Fruit fly (Drosophila melanogaster) whole organism, embryonic: Measurements from ENCODE around the gene dj-1beta.

Experiments used
- Antp ChIP-seq: fragments of 200-800 bp; sonication (Bioruptor generic); optimal IDR thresholded peaks from 3 replicates; lab custom pipeline; 2016; ENCODE audit warnings: missing biosample characterization, missing genetic modification characterization
- Bgb ChIP-seq: fragments of 200-800 bp; sonication (Bioruptor generic); IDR thresholded peaks from 2 replicates; pipeline ENCODE4 v1.3.6; 2022; ENCODE audit warnings: missing biosample characterization, missing genetic modification characterization; ENCODE audit not compliant: partially characterized antibody
- Blimp-1 ChIP-seq: fragments of 200-800 bp; sonication (Bioruptor generic); optimal IDR thresholded peaks from 3 replicates; lab custom pipeline; 2018; ENCODE audit warnings: missing biosample characterization, missing genetic modification characterization, mild to moderate bottlenecking, moderate library complexity, missing genetic modification reagents
- CG10431 ChIP-seq: fragments of 200-800 bp; sonication (Bioruptor generic); optimal IDR thresholded peaks from 3 replicates; lab custom pipeline; 2018; ENCODE audit warnings: missing biosample characterization, mild to moderate bottlenecking, missing genetic modification characterization
- CG11723 ChIP-seq: fragments of 200-800 bp; sonication (Bioruptor generic); optimal IDR thresholded peaks from 2 replicates; lab custom pipeline; 2017; ENCODE audit warnings: missing biosample characterization, mild to moderate bottlenecking, missing genetic modification characterization
- CG12155 ChIP-seq: fragments of 200-800 bp; sonication (Bioruptor generic); optimal IDR thresholded peaks from 3 replicates; lab custom pipeline; 2016; ENCODE audit warnings: missing biosample characterization, missing genetic modification characterization
- CG13775 ChIP-seq: fragments of 200-800 bp; sonication (Bioruptor generic); optimal IDR thresholded peaks from 3 replicates; lab custom pipeline; 2017; ENCODE audit warnings: missing biosample characterization, mild to moderate bottlenecking, missing genetic modification characterization
- CG13894 ChIP-seq: fragments of 200-800 bp; sonication (Bioruptor generic); optimal IDR thresholded peaks from 3 replicates; lab custom pipeline; 2018; ENCODE audit warnings: missing biosample characterization, mild to moderate bottlenecking, missing genetic modification characterization, moderate library complexity
- CG17359 ChIP-seq: fragments of 200-800 bp; sonication (Bioruptor generic); optimal IDR thresholded peaks from 3 replicates; lab custom pipeline; 2018; ENCODE audit warnings: missing biosample characterization, mild to moderate bottlenecking, missing genetic modification characterization, moderate library complexity
- CG18764 ChIP-seq: fragments of 200-800 bp; sonication (Bioruptor generic); optimal IDR thresholded peaks from 3 replicates; lab custom pipeline; 2016; ENCODE audit warnings: missing biosample characterization, missing genetic modification characterization
- CG2116 ChIP-seq: fragments of 200-800 bp; sonication (Bioruptor generic); optimal IDR thresholded peaks from 3 replicates; lab custom pipeline; 2018; ENCODE audit warnings: missing biosample characterization, mild to moderate bottlenecking, missing genetic modification characterization
- CG2678 ChIP-seq: fragments of 200-800 bp; sonication (Bioruptor generic); optimal IDR thresholded peaks from 3 replicates; lab custom pipeline; 2019; ENCODE audit warnings: missing biosample characterization, mild to moderate bottlenecking, missing genetic modification characterization, moderate library complexity
- CG31224 ChIP-seq: fragments of 200-800 bp; sonication (Bioruptor generic); IDR thresholded peaks from 2 replicates; pipeline ENCODE4 v1.3.6; 2022; ENCODE audit warnings: missing biosample characterization, missing genetic modification characterization
- CG3995 ChIP-seq: fragments of 200-800 bp; sonication (Bioruptor generic); optimal IDR thresholded peaks from 3 replicates; lab custom pipeline; 2016; ENCODE audit warnings: missing biosample characterization, missing genetic modification characterization
- CG43689 ChIP-seq: fragments of 200-800 bp; sonication (Bioruptor generic); IDR thresholded peaks from 2 replicates; pipeline ENCODE4 v1.3.6; 2022; ENCODE audit warnings: missing biosample characterization, missing genetic modification characterization
- CG4424 ChIP-seq: fragments of 200-800 bp; sonication (Bioruptor generic); optimal IDR thresholded peaks from 3 replicates; lab custom pipeline; 2016; ENCODE audit warnings: missing biosample characterization, missing genetic modification characterization
- CG4617 ChIP-seq: fragments of 200-800 bp; sonication (Bioruptor generic); optimal IDR thresholded peaks from 3 replicates; lab custom pipeline; 2016; ENCODE audit warnings: missing biosample characterization, missing genetic modification characterization, borderline replicate concordance
- CG6683 ChIP-seq: fragments of 200-800 bp; sonication (Bioruptor generic); optimal IDR thresholded peaks from 2 replicates; lab custom pipeline; 2017; ENCODE audit warnings: missing biosample characterization, mild to moderate bottlenecking, missing genetic modification characterization, missing genetic modification reagents
- CG7786 ChIP-seq: fragments of 200-800 bp; sonication (Bioruptor generic); optimal IDR thresholded peaks from 2 replicates; lab custom pipeline; 2016; ENCODE audit warnings: missing biosample characterization, missing genetic modification characterization
- CG7987 ChIP-seq: fragments of 200-800 bp; sonication (Bioruptor generic); optimal IDR thresholded peaks from 2 replicates; lab custom pipeline; 2018; ENCODE audit warnings: missing biosample characterization, mild to moderate bottlenecking, missing genetic modification characterization, moderate library complexity
- CrebB ChIP-seq: fragments of 200-800 bp; sonication (Bioruptor generic); optimal IDR thresholded peaks from 3 replicates; lab custom pipeline; 2018; ENCODE audit warnings: missing biosample characterization, mild to moderate bottlenecking, missing genetic modification characterization
- Drgx ChIP-seq: fragments of 200-800 bp; sonication (Bioruptor generic); IDR thresholded peaks from 2 replicates; pipeline ENCODE4 v1.3.6; 2022; ENCODE audit warnings: missing biosample characterization, missing genetic modification characterization
- E2f1 ChIP-seq: fragments of 200-800 bp; sonication (Bioruptor generic); IDR thresholded peaks from 2 replicates; pipeline ENCODE4 v1.3.6; 2022; ENCODE audit warnings: missing biosample characterization, missing genetic modification characterization
- ERR ChIP-seq: fragments of 200-800 bp; sonication (Bioruptor generic); optimal IDR thresholded peaks from 2 replicates; lab custom pipeline; 2016; ENCODE audit warnings: missing biosample characterization, missing genetic modification characterization
- HLH4C ChIP-seq: fragments of 200-800 bp; sonication (Bioruptor generic); IDR thresholded peaks from 3 replicates; pipeline ENCODE4 v1.3.6; 2022; ENCODE audit warnings: missing biosample characterization, missing genetic modification characterization; ENCODE audit not compliant: partially characterized antibody
- HmgZ ChIP-seq: fragments of 200-800 bp; sonication (Bioruptor generic); optimal IDR thresholded peaks from 2 replicates; lab custom pipeline; 2018; ENCODE audit warnings: missing biosample characterization, mild to moderate bottlenecking, missing genetic modification characterization
- Hr39 ChIP-seq: fragments of >200 bp; optimal IDR thresholded peaks from 2 replicates; lab custom pipeline; 2017
- Hr51 ChIP-seq, 2 experiments: fragments of 200-800 bp; sonication (Bioruptor generic); optimal IDR thresholded peaks; 2 replicates in 1 of 2; 3 replicates in 1 of 2; lab custom pipeline; 2016 to 2018; ENCODE audit warnings: missing biosample characterization in 2 of 2, missing genetic modification characterization in 2 of 2, mild to moderate bottlenecking in 1 of 2, moderate library complexity in 1 of 2
- Lhr ChIP-seq: fragments of 200-800 bp; sonication (Bioruptor generic); optimal IDR thresholded peaks from 3 replicates; lab custom pipeline; 2017; ENCODE audit warnings: mild to moderate bottlenecking, missing biosample characterization, missing genetic modification reagents, missing genetic modification characterization
- Lpt ChIP-seq: fragments of >200 bp; optimal IDR thresholded peaks from 2 replicates; lab custom pipeline; 2018; ENCODE audit warnings: missing biosample characterization, missing genetic modification characterization
- Mad ChIP-seq: fragments of 200-800 bp; sonication (Bioruptor generic); optimal IDR thresholded peaks from 2 replicates; lab custom pipeline; 2016; ENCODE audit warnings: missing biosample characterization, missing genetic modification characterization
- PHDP ChIP-seq: fragments of 200-800 bp; sonication (Bioruptor generic); optimal IDR thresholded peaks from 3 replicates; lab custom pipeline; 2018; ENCODE audit warnings: missing biosample characterization, mild to moderate bottlenecking, missing genetic modification characterization, moderate library complexity
- Sox100B ChIP-seq: fragments of 200-800 bp; sonication (Bioruptor generic); optimal IDR thresholded peaks from 3 replicates; lab custom pipeline; 2018; ENCODE audit warnings: missing biosample characterization, mild to moderate bottlenecking, missing genetic modification characterization
- Sox102F ChIP-seq: fragments of 200-800 bp; sonication (Bioruptor generic); optimal IDR thresholded peaks from 2 replicates; lab custom pipeline; 2018; ENCODE audit warnings: missing biosample characterization, mild to moderate bottlenecking, missing genetic modification characterization, moderate library complexity
- Sry-β ChIP-seq: fragments of 200-800 bp; sonication (Bioruptor generic); optimal IDR thresholded peaks from 2 replicates; lab custom pipeline; 2018; ENCODE audit warnings: missing biosample characterization, mild to moderate bottlenecking, missing genetic modification characterization, moderate library complexity
- Xbp1 ChIP-seq: fragments of 200-800 bp; sonication (Bioruptor generic); optimal IDR thresholded peaks from 3 replicates; lab custom pipeline; 2016; ENCODE audit warnings: missing biosample characterization, mild to moderate bottlenecking, missing genetic modification characterization
- az2 ChIP-seq: fragments of 200-800 bp; sonication (Bioruptor generic); optimal IDR thresholded peaks from 3 replicates; lab custom pipeline; 2016; ENCODE audit warnings: missing biosample characterization, missing genetic modification characterization
- bcd ChIP-seq: fragments of 200-800 bp; sonication (Bioruptor generic); optimal IDR thresholded peaks from 2 replicates; lab custom pipeline; 2017; ENCODE audit warnings: missing biosample characterization, mild to moderate bottlenecking, missing genetic modification characterization
- ci ChIP-seq: fragments of 200-800 bp; sonication (Bioruptor generic); IDR thresholded peaks from 3 replicates; pipeline ENCODE4 v1.3.6; 2022; ENCODE audit warnings: missing biosample characterization, missing genetic modification characterization
- disco-r ChIP-seq: fragments of 200-800 bp; sonication (Bioruptor generic); optimal IDR thresholded peaks from 2 replicates; lab custom pipeline; 2016; ENCODE audit warnings: missing biosample characterization, missing genetic modification characterization
- ems ChIP-seq: fragments of 200-800 bp; sonication (Bioruptor generic); optimal IDR thresholded peaks from 3 replicates; lab custom pipeline; 2016; ENCODE audit warnings: missing biosample characterization, missing genetic modification characterization
- eyg ChIP-seq: fragments of 200-800 bp; sonication (Bioruptor generic); optimal IDR thresholded peaks from 3 replicates; lab custom pipeline; 2016; ENCODE audit warnings: missing biosample characterization, missing genetic modification characterization
- gt ChIP-seq: fragments of 200-800 bp; sonication (Bioruptor generic); IDR thresholded peaks from 2 replicates; pipeline ENCODE4 v1.3.6; 2022; ENCODE audit warnings: missing biosample characterization, missing genetic modification characterization
- hb ChIP-seq: fragments of 200-800 bp; sonication (Bioruptor generic); IDR thresholded peaks from 3 replicates; pipeline ENCODE4 v1.3.6; 2022; ENCODE audit warnings: missing biosample characterization, missing genetic modification characterization; ENCODE audit not compliant: partially characterized antibody
- jing ChIP-seq: fragments of 200-800 bp; sonication (Bioruptor generic); optimal IDR thresholded peaks from 2 replicates; lab custom pipeline; 2018; ENCODE audit warnings: missing biosample characterization, mild to moderate bottlenecking, missing genetic modification characterization
- mld ChIP-seq: fragments of 200-800 bp; sonication (Bioruptor generic); IDR thresholded peaks from 3 replicates; pipeline ENCODE4 v1.3.6; 2022; ENCODE audit warnings: missing biosample characterization, missing genetic modification characterization; ENCODE audit not compliant: partially characterized antibody
- pb ChIP-seq: fragments of 200-800 bp; sonication (Bioruptor generic); optimal IDR thresholded peaks from 3 replicates; lab custom pipeline; 2016; ENCODE audit warnings: missing biosample characterization, missing genetic modification characterization
- shn ChIP-seq: fragments of 200-800 bp; sonication (Bioruptor generic); optimal IDR thresholded peaks from 3 replicates; lab custom pipeline; 2016; ENCODE audit warnings: missing biosample characterization, missing genetic modification characterization
- ssp ChIP-seq: fragments of 200-800 bp; sonication (Bioruptor generic); IDR thresholded peaks from 2 replicates; pipeline ENCODE4 v1.3.6; 2022; ENCODE audit warnings: missing biosample characterization, missing genetic modification characterization
- trem ChIP-seq: fragments of 200-800 bp; optimal IDR thresholded peaks from 3 replicates; lab custom pipeline; 2019; ENCODE audit warnings: missing biosample characterization, mild to moderate bottlenecking, missing genetic modification characterization, moderate library complexity
- yki ChIP-seq: fragments of >200 bp; optimal IDR thresholded peaks from 3 replicates; lab custom pipeline; 2018
- zen2 ChIP-seq: fragments of 200-800 bp; sonication (Bioruptor generic); IDR thresholded peaks from 3 replicates; pipeline ENCODE4 v1.3.6; 2022; ENCODE audit warnings: missing biosample characterization, missing genetic modification characterization; ENCODE audit not compliant: partially characterized antibody

The dj-1beta gene

dm6 chr3R:30802779-30803178, 4.1 kb upstream of the dj-1beta start (continued):
- TF ChIP-seq pb (GFP tag; lab: Kevin White, UChicago) = no peak
- TF ChIP-seq Lpt = no peak
- TF ChIP-seq zen2 (GFP tag; lab: Robert Waterston, UW) = no peak
- peak; percentile 20 for TF ChIP-seq Sox102F (GFP tag; lab: Kevin White, UChicago)
- no peak for TF ChIP-seq E2f1
- TF ChIP-seq CG4617 (GFP tag; lab: Kevin White, UChicago) = no peak
- no peak for TF ChIP-seq ERR (GFP tag; lab: Kevin White, UChicago)
- no peak for TF ChIP-seq mld
- no peak for TF ChIP-seq CG2116 (GFP tag; lab: Kevin White, UChicago)
- TF ChIP-seq jing (GFP tag; lab: Kevin White, UChicago) = no peak
- peak; percentile 13 for TF ChIP-seq bcd (GFP tag; lab: Kevin White, UChicago)
- TF ChIP-seq HmgZ (tag; lab: Kevin White, UChicago) = no peak
- peak in 1 of 2 experiments; percentile 9 for TF ChIP-seq Hr51 (GFP tag; optimal IDR thresholded peaks at IDR 0.05; lab: Kevin White, UChicago)
- no peak for TF ChIP-seq disco-r (GFP tag; lab: Kevin White, UChicago)
- no peak for TF ChIP-seq CG11723 (GFP tag; lab: Kevin White, UChicago)
- TF ChIP-seq CG31224 (GFP tag; lab: Robert Waterston, UW) = peak; percentile 17; the same call in 1 of the 2 replicates
- no peak for TF ChIP-seq HLH4C (GFP tag; lab: Robert Waterston, UW)
- no peak for TF ChIP-seq gt (GFP tag; lab: Robert Waterston, UW)
- peak; percentile 34 for TF ChIP-seq CG7987 (GFP tag; lab: Kevin White, UChicago)
- peak; percentile 54; the same call in 1 of the 3 replicates for TF ChIP-seq ci
- TF ChIP-seq Lhr = no peak
- TF ChIP-seq Antp (GFP tag; lab: Kevin White, UChicago) = no peak
- TF ChIP-seq CG2678 = peak; percentile 62
- peak; percentile 4 for TF ChIP-seq Blimp-1
- TF ChIP-seq CG13894 (tag; lab: Kevin White, UChicago) = no peak
- no peak for TF ChIP-seq CG6683 (GFP tag; lab: Kevin White, UChicago)
- TF ChIP-seq Xbp1 (GFP tag; lab: Kevin White, UChicago) = no peak
- no peak for TF ChIP-seq CG43689
- no peak for TF ChIP-seq CG7786 (GFP tag; lab: Kevin White, UChicago)
- TF ChIP-seq Sox100B (GFP tag; lab: Kevin White, UChicago) = peak; percentile 59
- no peak for TF ChIP-seq CG10431
- TF ChIP-seq CG18764 (GFP tag; lab: Kevin White, UChicago) = no peak
- no peak for TF ChIP-seq Hr39
- TF ChIP-seq CG12155 (GFP tag; lab: Kevin White, UChicago) = no peak
- no peak for TF ChIP-seq Drgx (GFP tag; lab: Robert Waterston, UW)
- no peak for TF ChIP-seq CG13775 (GFP tag; lab: Kevin White, UChicago)
- peak; percentile 41 for TF ChIP-seq CrebB (tag; lab: Kevin White, UChicago)
- no peak for TF ChIP-seq Mad
- no peak for TF ChIP-seq shn (GFP tag; lab: Kevin White, UChicago)
- TF ChIP-seq trem (tag; lab: Kevin White, UChicago) = no peak
- TF ChIP-seq az2 (GFP tag; lab: Kevin White, UChicago) = no peak
- no peak for TF ChIP-seq eyg
- TF ChIP-seq ems (GFP tag; lab: Kevin White, UChicago) = no peak
- TF ChIP-seq PHDP (tag; lab: Kevin White, UChicago) = peak; percentile 38
- TF ChIP-seq CG3995 = no peak
- TF ChIP-seq CG4424 (GFP tag; lab: Kevin White, UChicago) = no peak
- no peak for TF ChIP-seq ssp (GFP tag; lab: Robert Waterston, UW)
- TF ChIP-seq hb (GFP tag; lab: Robert Waterston, UW) = no peak
- TF ChIP-seq CG17359 = peak; percentile 43
- no peak for TF ChIP-seq Bgb
- no peak for TF ChIP-seq yki (lab: Kevin White, UChicago)
- no peak for TF ChIP-seq Sry-β (GFP tag; lab: Kevin White, UChicago)
